Worm (Caenorhabditis elegans): ENCODE results near the gene praf-3.
"Not testable (repeated sequence)": the region's sequence is repeated elsewhere in the genome, so short reads cannot be mapped to it uniquely, and the experiment has no call there.

Gene praf-3

ce11 chrIV:8359716-8360407, 19.9 kb upstream of the praf-3 start, which contains the start of gene D2096.5:
Gene D2096.5 (minus strand): TSS chrIV:8359766.
- TF ChIP-seq unc-62 (GFP tag; optimal IDR thresholded peaks at IDR 0.05) = no peak

- no peak for TF ChIP-seq unc-62 (GFP tag; optimal IDR thresholded peaks at IDR 0.05)
These were observed 19.0 kb upstream of the praf-3 start, which contains the start of gene sqv-1 for ce11 chrIV:8360817-8361216. Gene sqv-1 (plus strand): TSS chrIV:8361117.

DNA sequence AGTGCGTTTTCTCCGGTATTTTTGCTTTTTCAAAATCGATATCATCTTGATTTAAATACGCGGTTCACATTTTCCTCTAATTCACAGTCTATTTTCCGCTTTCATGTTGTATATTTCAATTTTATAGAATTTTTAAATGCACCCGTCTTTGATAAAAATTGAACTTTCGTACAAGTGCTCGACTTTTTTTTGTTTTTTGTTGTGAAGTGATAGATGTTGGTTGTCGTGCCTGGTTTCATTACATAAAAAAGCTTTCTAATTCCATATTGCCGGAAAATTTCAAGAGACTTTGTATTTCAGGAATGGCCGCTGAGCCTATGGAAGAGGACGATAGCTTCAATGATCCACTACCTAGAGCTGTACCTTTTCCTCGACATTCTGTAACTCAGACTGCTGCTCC, 16.6 kb upstream of the praf-3 start, which contains the start of gene D2096.12:
Gene D2096.12 (plus strand): TSS at position 301 of the 400 bp plus-strand sequence.
- no peak for TF ChIP-seq unc-62 (GFP tag; optimal IDR thresholded peaks at IDR 0.05)

ce11 chrIV:8366295-8366694, 13.5 kb upstream of the praf-3 start, which contains the start of gene aagr-1:
Gene aagr-1 (plus strand): TSS chrIV:8366521.
- no peak for TF ChIP-seq unc-62 (GFP tag; optimal IDR thresholded peaks at IDR 0.05)

DNA sequence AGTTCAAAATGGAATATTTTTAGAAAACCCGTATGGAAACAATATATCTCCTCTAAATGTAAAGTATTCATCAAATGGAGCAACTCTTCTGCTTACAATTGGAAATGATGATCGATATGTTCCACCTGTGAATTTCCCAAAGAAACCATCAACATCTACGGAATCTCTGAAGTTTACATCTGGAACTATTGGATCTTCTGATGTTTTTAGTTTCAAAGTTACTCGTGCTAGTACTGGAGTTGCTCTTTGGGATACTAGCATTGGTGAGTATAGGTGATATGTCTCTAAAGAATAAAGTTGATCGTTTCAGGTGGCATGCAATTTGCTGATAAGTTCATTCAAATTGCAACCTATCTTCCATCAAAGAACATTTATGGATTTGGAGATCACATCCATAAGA, 11.9 kb upstream of the praf-3 start:
- no peak for TF ChIP-seq unc-62 (GFP tag; optimal IDR thresholded peaks at IDR 0.05)

DNA sequence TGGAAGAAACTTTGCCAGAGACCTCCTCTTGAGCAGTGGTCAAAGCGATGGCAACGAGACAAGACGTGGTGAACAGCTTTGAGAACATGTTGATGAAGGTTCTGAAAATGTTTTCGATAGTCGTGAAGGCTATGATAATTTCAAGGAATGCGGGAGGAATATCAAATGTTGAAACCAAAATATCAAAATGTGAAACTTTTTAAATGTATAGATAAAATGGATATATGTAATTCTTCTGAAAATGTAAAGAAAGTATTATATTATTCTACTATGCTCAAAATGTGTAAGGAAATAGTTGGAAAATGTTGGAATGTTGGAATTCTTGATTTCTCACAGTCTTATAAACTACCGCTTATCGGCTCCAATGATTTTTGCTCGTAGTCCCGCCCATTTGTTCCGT, 10.6 kb upstream of the praf-3 start, which contains the start of gene D2096.6:
Gene D2096.6 (minus strand): TSS at position 101 of the 400 bp plus-strand sequence.
- TF ChIP-seq unc-62 (GFP tag; optimal IDR thresholded peaks at IDR 0.05) = no peak

DNA sequence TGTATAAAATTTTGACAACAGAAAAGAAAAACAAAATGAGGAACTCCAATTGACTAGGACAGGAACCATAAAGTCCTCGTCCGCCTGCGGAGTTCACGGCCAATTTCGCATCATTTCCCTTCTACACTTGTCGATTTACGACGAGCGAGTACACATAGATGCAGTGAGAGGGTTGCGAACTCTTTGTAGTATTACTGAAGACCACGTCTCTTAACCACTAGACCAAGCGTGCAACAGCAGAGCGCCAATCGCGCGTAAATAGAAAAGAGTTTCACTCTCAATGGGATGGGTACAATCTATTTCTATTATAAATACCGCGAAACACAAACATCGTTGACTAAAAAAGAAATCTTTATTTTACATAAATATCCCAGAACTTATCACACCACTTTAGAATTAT, 4.4 kb upstream of the praf-3 start:
- no peak for TF ChIP-seq unc-62 (GFP tag; optimal IDR thresholded peaks at IDR 0.05)

- TF ChIP-seq unc-62 (GFP tag; optimal IDR thresholded peaks at IDR 0.05) = no peak
These were observed 2.9 kb upstream of the praf-3 start for ce11 chrIV:8376923-8377322.

DNA sequence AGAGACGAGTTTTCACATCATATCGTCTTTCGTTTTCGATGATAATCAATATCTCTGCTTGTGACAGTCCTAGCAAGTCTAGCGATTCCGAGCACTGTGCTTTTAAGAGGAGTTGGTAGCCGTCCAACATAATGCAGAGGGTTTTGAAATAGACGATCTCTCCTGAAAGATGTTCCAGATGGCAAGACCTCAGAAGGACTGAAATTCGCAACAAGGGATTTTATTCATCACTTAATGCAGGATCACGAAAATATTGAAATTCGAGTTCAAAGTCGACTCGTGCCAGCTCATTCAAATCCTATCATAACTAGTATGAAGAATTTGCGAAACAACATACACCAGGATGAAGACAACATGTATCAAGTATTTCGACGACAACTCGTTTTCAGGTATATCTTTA, 2.3 kb upstream of the praf-3 start, which contains the start of gene D2096.7:
Gene D2096.7 (minus strand): TSS at position 130 of the 400 bp plus-strand sequence.
- TF ChIP-seq unc-62 (GFP tag; optimal IDR thresholded peaks at IDR 0.05) = no peak

ce11 chrIV:8378280-8378679, 1.5 kb upstream of the praf-3 start:
- TF ChIP-seq unc-62 (GFP tag; optimal IDR thresholded peaks at IDR 0.05) = no peak

- no peak for TF ChIP-seq unc-62 (GFP tag; optimal IDR thresholded peaks at IDR 0.05)
These were observed 505 bp upstream of the praf-3 start, which contains the start of gene nap-1 for ce11 chrIV:8379278-8379677. Gene nap-1 (minus strand): TSS chrIV:8379319.

DNA sequence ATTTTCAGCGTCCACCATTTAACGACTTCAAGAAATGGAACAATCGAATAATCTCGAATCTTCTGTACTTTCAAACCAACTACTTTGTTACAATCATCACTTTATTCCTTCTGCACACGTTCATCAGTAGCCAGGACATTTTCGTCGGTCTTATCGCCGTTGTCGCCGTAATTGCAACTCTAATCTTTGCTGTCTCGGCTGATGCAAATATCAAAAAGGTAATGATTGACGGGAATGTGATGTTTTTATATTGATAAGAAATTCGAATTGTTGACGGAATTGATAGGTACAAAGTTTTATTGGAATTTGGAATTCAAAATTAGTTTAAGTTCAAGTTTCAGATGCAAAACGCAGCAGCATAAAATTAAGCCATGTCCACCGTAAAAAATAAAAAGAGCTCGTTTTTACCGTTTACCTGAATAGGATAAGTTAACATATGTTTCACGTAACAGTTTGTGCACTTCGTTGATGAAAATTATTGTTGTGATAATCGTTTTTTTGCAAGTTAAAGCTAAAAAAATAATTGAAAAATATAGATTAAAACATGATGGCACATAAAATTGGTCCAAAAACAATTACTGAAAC, 575 bp downstream of the praf-3 start:
- TF ChIP-seq unc-62 (GFP tag; optimal IDR thresholded peaks at IDR 0.05) = no peak

- no peak for TF ChIP-seq unc-62 (GFP tag; optimal IDR thresholded peaks at IDR 0.05)
These were observed 2.9 kb downstream of the praf-3 start, which contains the start of gene D2096.9 for ce11 chrIV:8382695-8383094. Gene D2096.9 (minus strand): TSS chrIV:8382795.

ce11 chrIV:8384737-8385136, 5.0 kb downstream of the praf-3 start:
- no peak for TF ChIP-seq unc-62 (GFP tag; optimal IDR thresholded peaks at IDR 0.05)

DNA sequence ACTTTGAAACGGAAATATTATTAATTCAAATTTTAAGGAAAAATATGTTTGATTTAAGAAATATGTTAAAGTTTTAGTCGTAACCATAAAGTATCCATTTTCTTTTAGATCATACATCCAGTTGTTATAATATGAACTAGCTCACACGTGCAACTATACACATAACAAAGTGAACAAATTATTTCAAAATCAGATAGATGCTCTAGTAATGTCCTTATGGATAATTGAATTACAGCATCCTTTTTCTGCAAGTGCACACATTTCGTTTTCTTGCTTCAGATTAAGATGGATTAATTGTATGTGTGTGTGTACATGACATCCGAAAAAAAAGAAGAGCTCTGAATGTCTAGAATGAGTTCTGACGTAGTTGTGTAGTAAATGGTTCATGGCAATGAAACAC, 5.9 kb downstream of the praf-3 start:
- no peak for TF ChIP-seq unc-62 (GFP tag; optimal IDR thresholded peaks at IDR 0.05)

- TF ChIP-seq unc-62 (GFP tag; optimal IDR thresholded peaks at IDR 0.05) = not testable (repeated sequence)
These were observed 9.4 kb downstream of the praf-3 start, which contains the start of gene D2096.10 for ce11 chrIV:8389139-8389538. Gene D2096.10 (minus strand): TSS chrIV:8389239.

- TF ChIP-seq unc-62 (GFP tag; optimal IDR thresholded peaks at IDR 0.05) = no peak
These were observed 14.3 kb downstream of the praf-3 start, which contains the start of gene D2096.11 for ce11 chrIV:8394105-8394504. Gene D2096.11 (minus strand): TSS chrIV:8394205.

Measured in whole organism, dauer.